Worm (Caenorhabditis elegans): ENCODE results near the gene ssp-33.

DNA sequence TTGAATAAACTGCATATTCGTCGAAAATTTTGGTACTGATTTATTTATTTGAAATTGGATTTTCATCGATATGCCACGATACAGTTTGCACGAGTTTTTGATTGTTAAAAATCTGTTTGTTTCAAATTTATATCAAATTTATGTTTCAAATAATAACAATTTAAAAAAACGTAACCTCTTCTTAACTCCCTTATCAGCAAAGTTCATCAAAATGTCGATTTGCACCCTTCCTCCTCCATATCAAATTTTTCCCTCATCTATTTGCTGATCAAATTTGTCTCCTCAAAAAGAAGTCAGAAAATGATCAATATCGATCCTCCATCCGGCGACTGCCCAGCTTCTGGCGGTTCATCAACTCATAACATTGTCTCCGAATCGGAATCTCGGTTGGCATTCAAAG lies at the start of gene ssp-33:
- TF ChIP-seq lsy-2 (tag; optimal IDR thresholded peaks at IDR 0.05) (no peak), lin-13 (GFP tag; optimal IDR thresholded peaks at IDR 0.05) (no peak)
